Worm (Caenorhabditis elegans): ENCODE results near the gene Y46D2A.2.

Gene Y46D2A.2

DNA sequence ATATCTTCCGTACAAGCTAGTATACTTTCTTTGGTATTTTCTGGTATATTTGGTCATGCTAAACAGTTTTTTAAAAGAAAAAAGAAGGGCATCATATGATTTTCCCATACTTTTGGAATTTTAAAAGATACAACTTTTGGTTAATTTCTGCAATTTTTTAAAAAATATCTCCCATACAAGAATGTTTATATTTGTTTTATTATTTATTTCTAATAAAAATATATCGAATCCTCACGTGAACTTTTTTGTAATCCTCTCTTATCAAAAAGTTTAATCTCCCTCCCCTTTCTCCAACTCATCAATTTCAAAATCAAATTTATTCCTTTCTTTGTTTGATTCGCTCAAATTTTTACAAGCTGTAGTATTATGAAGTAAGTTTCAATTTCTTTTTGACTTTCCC, 40.7 kb downstream of the Y46D2A.2 start, which contains the start of gene nep-13:
TSS of gene nep-13 (plus strand) at position 301 of the 400 bp plus-strand sequence.
- TF ChIP-seq isw-1 (GFP tag; IDR thresholded peaks at IDR 0.05) (no peak), sox-4 (tag; optimal IDR thresholded peaks at IDR 0.05) (no peak), fos-1 (tag; optimal IDR thresholded peaks at IDR 0.05) (no peak), ceh-88 (GFP tag; IDR thresholded peaks at IDR 0.05) (no peak), nhr-20 (tag; optimal IDR thresholded peaks at IDR 0.05) (no peak), Y116A8C.19 (tag; optimal IDR thresholded peaks at IDR 0.05; ENCODE audit: borderline replicate concordance) (no peak), sptf-1 (tag; optimal IDR thresholded peaks at IDR 0.05) (no peak), efl-3 (GFP tag; optimal IDR thresholded peaks at IDR 0.05) (no peak), fkh-4 (tag; optimal IDR thresholded peaks at IDR 0.05; ENCODE audit: borderline replicate concordance) (no peak), snu-23 (GFP tag; optimal IDR thresholded peaks at IDR 0.05) (no peak), irx-1 (tag; optimal IDR thresholded peaks at IDR 0.05) (no peak), sup-37 (GFP tag; optimal IDR thresholded peaks at IDR 0.05) (no peak), hlh-4 (tag; optimal IDR thresholded peaks at IDR 0.05) (no peak), nhr-28 (tag; optimal IDR thresholded peaks at IDR 0.05) (no peak), ceh-63 (GFP tag; optimal IDR thresholded peaks at IDR 0.05) (no peak), pag-3 (tag; optimal IDR thresholded peaks at IDR 0.05; ENCODE audit: borderline replicate concordance, insufficient read depth) (no peak), nhr-85 (tag) (no peak), mdl-1 (tag; optimal IDR thresholded peaks at IDR 0.05) (no peak)

DNA sequence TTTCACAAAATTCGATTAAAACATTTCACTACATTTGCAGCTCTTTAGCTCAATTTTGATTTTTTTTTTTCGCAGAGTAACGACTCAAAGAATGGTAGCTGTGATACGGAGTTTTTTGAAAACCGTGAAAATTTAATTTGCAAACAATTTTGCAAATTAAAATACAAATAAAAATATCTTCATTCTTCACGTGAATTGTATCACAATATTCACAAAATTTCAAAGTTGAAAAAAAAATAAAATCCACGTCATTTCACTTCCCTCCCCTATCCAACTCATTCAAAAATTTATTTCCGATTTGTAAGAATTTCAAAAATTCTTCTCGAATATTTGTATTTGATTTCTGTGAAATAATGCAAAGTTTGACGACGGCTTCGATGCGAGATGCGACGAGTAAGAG, 44.4 kb downstream of the Y46D2A.2 start, which contains the start of gene wht-4:
TSS of gene wht-4 (plus strand) at position 301 of the 400 bp plus-strand sequence.
- no peak for TF ChIP-seq irx-1 (tag; optimal IDR thresholded peaks at IDR 0.05)
- no peak for TF ChIP-seq lin-35 (GFP tag; optimal IDR thresholded peaks at IDR 0.05)

DNA sequence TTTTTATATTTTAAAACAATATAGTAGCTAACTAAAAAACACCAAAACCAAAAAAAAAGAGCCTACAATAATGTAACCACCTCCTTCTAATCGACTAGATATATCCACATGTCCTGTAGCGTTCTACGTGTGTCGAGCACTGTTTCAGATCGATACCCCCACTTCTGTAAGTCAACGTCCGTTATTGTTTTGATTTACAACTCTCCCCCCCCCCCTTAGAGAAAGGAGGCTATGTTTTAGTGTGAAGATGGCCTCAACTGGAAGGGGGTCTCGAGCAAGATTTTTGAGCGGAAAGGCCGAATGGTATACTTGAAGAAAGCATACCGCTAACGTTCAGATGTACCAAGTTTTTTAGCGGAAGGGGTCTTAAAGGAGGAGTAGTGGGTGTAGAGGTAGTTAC, 45.4 kb downstream of the Y46D2A.2 start, which contains the start of gene F02E11.4:
TSS of gene F02E11.4 (minus strand) at position 101 of the 400 bp plus-strand sequence.
- TF ChIP-seq ces-1 (GFP tag; optimal IDR thresholded peaks at IDR 0.05) (no peak), ceh-88 (GFP tag; IDR thresholded peaks at IDR 0.05) (no peak), ztf-11 (tag; optimal IDR thresholded peaks at IDR 0.05) (no peak), ama-1 (optimal IDR thresholded peaks at IDR 0.05) (no peak), elt-2 (tag; optimal IDR thresholded peaks at IDR 0.05) (no peak), tlp-1 (tag; optimal IDR thresholded peaks at IDR 0.05) (no peak), swsn-7 (tag; optimal IDR thresholded peaks at IDR 0.05) (no peak), C34B4.2 (tag; optimal IDR thresholded peaks at IDR 0.05) (no peak), unc-130 (tag; optimal IDR thresholded peaks at IDR 0.05) (no peak), lin-14 (GFP tag; optimal IDR thresholded peaks at IDR 0.05) (no peak), pag-3 (tag; optimal IDR thresholded peaks at IDR 0.05; ENCODE audit: borderline replicate concordance, insufficient read depth) (no peak), ceh-63 (GFP tag; optimal IDR thresholded peaks at IDR 0.05) (no peak), alr-1 (tag; optimal IDR thresholded peaks at IDR 0.05; ENCODE audit: borderline replicate concordance) (no peak), lsy-2 (tag; optimal IDR thresholded peaks at IDR 0.05) (no peak), zag-1 (tag; optimal IDR thresholded peaks at IDR 0.05) (no peak), C04F5.9 (tag; optimal IDR thresholded peaks at IDR 0.05) (no peak)

ce11 chrII:3274923-3275322, 48.2 kb downstream of the Y46D2A.2 start, which contains the start of gene F02E11.3:
Gene F02E11.3, minus strand, starts transcription at chrII:3275023.
- TF ChIP-seq elt-3 (tag; optimal IDR thresholded peaks at IDR 0.05), result no peak
